Worm (Caenorhabditis elegans): ENCODE results near the gene T26A5.6.

DNA sequence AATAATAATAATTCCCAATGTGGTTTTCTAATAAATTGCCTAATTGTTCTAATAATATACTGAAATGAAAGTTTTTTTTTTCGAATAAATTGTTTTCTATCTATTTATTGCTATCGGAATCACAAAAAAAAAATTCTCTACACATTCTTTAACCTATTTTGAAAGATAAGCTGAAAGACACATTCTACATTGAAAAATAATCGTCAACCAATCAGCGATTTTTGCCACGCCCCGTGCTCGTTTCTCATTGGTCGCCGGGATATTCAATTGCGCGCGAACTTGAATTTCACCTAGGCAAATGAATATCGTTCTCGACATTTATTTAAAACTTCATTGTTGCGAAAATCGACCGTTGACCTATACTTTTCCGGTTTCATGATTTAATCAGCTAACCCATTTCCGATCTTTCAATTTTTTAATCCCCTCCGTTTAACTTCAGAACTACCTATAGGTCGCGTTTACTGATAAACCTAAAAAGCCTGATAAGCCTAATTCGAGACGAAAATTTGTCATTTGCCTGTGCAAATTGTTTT, 49.6 kb upstream of the T26A5.6 start, which contains the start of gene F23F12.3:
- TF ChIP-seq ama-1 (optimal IDR thresholded peaks at IDR 0.05) (no peak), pqm-1 (tag; optimal IDR thresholded peaks at IDR 0.05) (no peak), dve-1 (tag; optimal IDR thresholded peaks at IDR 0.05) (no peak)

Measured in whole organism, late embryonic.